Worm (Caenorhabditis elegans): ENCODE data around the gene hpr-9.

The hpr-9 gene

ce11 chrIII:10599699-10600098 is 21.7 kb upstream of the hpr-9 start (continued):
- TF ChIP-seq aptf-2 (GFP tag; conservative IDR thresholded peaks at IDR 0.05): no peak
- peak; percentile 32; the same call in 1 of the 2 replicates for TF ChIP-seq egl-44 (GFP tag; IDR thresholded peaks at IDR 0.05)
- TF ChIP-seq F57A8.1 (GFP tag; optimal IDR thresholded peaks at IDR 0.05): no peak
- 0 out of 2 replicates have a peak, but pooled peaks have one; percentile 26 for TF ChIP-seq pbrm-1 (GFP tag; IDR thresholded peaks at IDR 0.05)
- 0 out of 2 replicates have a peak, but pooled peaks have one; percentile 9 for TF ChIP-seq ceh-100 (GFP tag; IDR thresholded peaks at IDR 0.05)
- TF ChIP-seq K12H6.12 (tag; optimal IDR thresholded peaks at IDR 0.05): peak; percentile 29
- TF ChIP-seq D2030.7 (GFP tag; IDR thresholded peaks at IDR 0.05): no peak
- TF ChIP-seq tbp1 (GFP tag; optimal IDR thresholded peaks at IDR 0.05): peak; percentile 1
- no peak for TF ChIP-seq somi-1 (GFP tag; optimal IDR thresholded peaks at IDR 0.05)
- TF ChIP-seq ZK185.1 (tag; optimal IDR thresholded peaks at IDR 0.05; ENCODE audit: poor library complexity, severe bottlenecking): no peak
- TF ChIP-seq hmg-20 (GFP tag; IDR thresholded peaks at IDR 0.05): no peak
- no peak for TF ChIP-seq rpc-1 (optimal IDR thresholded peaks at IDR 0.05)
- TF ChIP-seq rpc-1 (tag; optimal IDR thresholded peaks at IDR 0.05): no peak
- peak; percentile 7; the same call in 1 of the 2 replicates for TF ChIP-seq rcor-1 (GFP tag; IDR thresholded peaks at IDR 0.05)
- TF ChIP-seq nhr-27 (tag; optimal IDR thresholded peaks at IDR 0.05): no peak
- peak; percentile 70 for TF ChIP-seq mcd-1 (GFP tag; IDR thresholded peaks at IDR 0.05)
- TF ChIP-seq cebp-1 (GFP tag; IDR thresholded peaks at IDR 0.05): peak; percentile 59; the same call in 1 of the 2 replicates
- TF ChIP-seq cebp-1 (tag; optimal IDR thresholded peaks at IDR 0.05): peak; percentile 92
- no peak for TF ChIP-seq F33H1.4 (GFP tag; IDR thresholded peaks at IDR 0.05)
- TF ChIP-seq F37B4.10 (GFP tag; IDR thresholded peaks at IDR 0.05): no peak
- peak; percentile 28 for TF ChIP-seq lin-54 (GFP tag; optimal IDR thresholded peaks at IDR 0.05)
- TF ChIP-seq tlf-1 (GFP tag; optimal IDR thresholded peaks at IDR 0.05): no peak
- TF ChIP-seq sea-2 (GFP tag; IDR thresholded peaks at IDR 0.05): no peak

ce11 chrIII:10600138-10600626 is 21.2 kb upstream of the hpr-9 start, which contains the start of gene epg-6:
epg-6 (minus strand) TSS chrIII:10600188.
- no peak for TF ChIP-seq somi-1 (GFP tag; optimal IDR thresholded peaks at IDR 0.05)
- peak; percentile 99 for TF ChIP-seq lsl-1 (GFP tag; optimal IDR thresholded peaks at IDR 0.05)
- no peak for TF ChIP-seq dpff-1 (tag; optimal IDR thresholded peaks at IDR 0.05)
- no peak for TF ChIP-seq F22D6.2 (tag; optimal IDR thresholded peaks at IDR 0.05)
- no peak for TF ChIP-seq F37B4.10 (GFP tag; IDR thresholded peaks at IDR 0.05)
- TF ChIP-seq zfh-2 (GFP tag; conservative IDR thresholded peaks at IDR 0.05): no peak
- TF ChIP-seq unc-62 (GFP tag; optimal IDR thresholded peaks at IDR 0.05): no peak
- TF ChIP-seq nfya-1 (tag; optimal IDR thresholded peaks at IDR 0.05; ENCODE audit: borderline replicate concordance, insufficient read depth): no peak
- TF ChIP-seq F57C9.4 (tag; optimal IDR thresholded peaks at IDR 0.05): no peak
- peak; percentile 58 for TF ChIP-seq snpc-1.3 (tag; optimal IDR thresholded peaks at IDR 0.05; ENCODE audit: insufficient read depth)
- TF ChIP-seq tbp1 (GFP tag; optimal IDR thresholded peaks at IDR 0.05): peak; percentile 14
- peak; percentile 19 for TF ChIP-seq unc-130 (GFP tag; optimal IDR thresholded peaks at IDR 0.05)
- no peak for TF ChIP-seq nhr-179 (tag; optimal IDR thresholded peaks at IDR 0.05)
- TF ChIP-seq hsf-1 (GFP tag; IDR thresholded peaks at IDR 0.05): 0 out of 2 replicates have a peak, but pooled peaks have one; percentile 28
- no peak for TF ChIP-seq ztf-3 (GFP tag; optimal IDR thresholded peaks at IDR 0.05)
- TF ChIP-seq Y53G8AR.9 (GFP tag; conservative IDR thresholded peaks at IDR 0.05): no peak
- no peak for TF ChIP-seq nhr-27 (tag; optimal IDR thresholded peaks at IDR 0.05)
- no peak for TF ChIP-seq nhr-80 (tag; optimal IDR thresholded peaks at IDR 0.05)
- TF ChIP-seq B0336.3 (GFP tag; IDR thresholded peaks at IDR 0.05): no peak
- no peak for TF ChIP-seq egl-18 (GFP tag; IDR thresholded peaks at IDR 0.05)
- peak; percentile 75 for TF ChIP-seq efl-1 (GFP tag; optimal IDR thresholded peaks at IDR 0.05)
- TF ChIP-seq snpc-1.1 (tag; optimal IDR thresholded peaks at IDR 0.05; ENCODE audit: insufficient read depth): peak; percentile 17
- TF ChIP-seq dpl-1 (GFP tag; optimal IDR thresholded peaks at IDR 0.05): peak; percentile 27
- peak; percentile 93 for TF ChIP-seq madf-6 (GFP tag; IDR thresholded peaks at IDR 0.05)
- no peak for TF ChIP-seq F39B2.1 (GFP tag; IDR thresholded peaks at IDR 0.05)
- TF ChIP-seq mxl-1 (tag; optimal IDR thresholded peaks at IDR 0.05): no peak
- no peak for TF ChIP-seq ceh-100 (GFP tag; IDR thresholded peaks at IDR 0.05)
- no peak for TF ChIP-seq egl-44 (GFP tag; IDR thresholded peaks at IDR 0.05)
- no peak for TF ChIP-seq cebp-1 (GFP tag; IDR thresholded peaks at IDR 0.05)
- TF ChIP-seq cebp-1 (tag; optimal IDR thresholded peaks at IDR 0.05): no peak
- peak; percentile 8 for TF ChIP-seq snpc-3.4 (tag; optimal IDR thresholded peaks at IDR 0.05)
- TF ChIP-seq hrde-1 (tag; optimal IDR thresholded peaks at IDR 0.05; ENCODE audit: borderline replicate concordance): no peak
